Worm (Caenorhabditis elegans) whole organism, L3 larva: ENCODE measurements around the gene C11G10.1.

Source experiments
- ceh-28 ChIP-seq: fragments of 150-350 bp; optimal IDR thresholded peaks from 2 replicates; lab custom pipeline; 2014; ENCODE audit warnings: missing biosample characterization, missing genetic modification reagents, missing genetic modification characterization
- elt-1 ChIP-seq: fragments of 150-350 bp; optimal IDR thresholded peaks from 2 replicates; lab custom pipeline; 2014; ENCODE audit warnings: missing biosample characterization, missing genetic modification characterization
- fkh-10 ChIP-seq: sonication (generic microtip); optimal IDR thresholded peaks from 2 replicates; lab custom pipeline; 2017; ENCODE audit warnings: missing biosample characterization, missing genetic modification reagents, missing genetic modification characterization
- mdl-1 ChIP-seq: fragments of 150-350 bp; optimal IDR thresholded peaks from 2 replicates; lab custom pipeline; 2014; ENCODE audit warnings: missing biosample characterization, missing genetic modification characterization
- nhr-12 ChIP-seq: fragments of 150-350 bp; optimal IDR thresholded peaks from 2 replicates; lab custom pipeline; 2014; ENCODE audit warnings: missing biosample characterization, missing genetic modification characterization
- sea-2 ChIP-seq: fragments of 150-350 bp; sonication (generic microtip); optimal IDR thresholded peaks from 4 replicates; lab custom pipeline; 2014; ENCODE audit warnings: missing biosample characterization, missing genetic modification reagents, missing genetic modification characterization

DNA sequence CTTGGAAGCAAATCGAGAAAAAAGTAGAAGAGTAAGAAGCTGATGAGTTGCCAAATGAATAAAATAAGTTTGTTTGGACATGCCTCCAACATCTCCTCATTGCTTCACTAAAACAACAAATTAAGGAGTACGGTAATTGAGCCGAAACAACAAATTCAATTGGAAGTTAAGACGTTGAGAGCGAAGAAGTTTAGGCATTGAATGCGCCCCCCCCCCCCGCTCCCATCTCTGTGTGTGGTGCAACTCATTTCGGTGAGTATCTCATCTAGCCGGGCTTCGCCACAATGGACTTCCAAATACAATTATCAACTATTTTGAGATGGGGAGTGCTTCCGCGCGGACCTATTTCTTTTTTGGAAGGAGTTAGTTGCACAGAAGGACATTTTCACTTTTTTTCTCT, 3.5 kb downstream of the C11G10.1 start:
- TF ChIP-seq nhr-12 (tag; lab: Kevin White, UChicago) (no peak), sea-2 (GFP tag; lab: Kevin White, UChicago) (no peak), fkh-10 (GFP tag; lab: Kevin White, UChicago) (no peak), mdl-1 (tag; lab: Kevin White, UChicago) (no peak), ceh-28 (tag; lab: Kevin White, UChicago) (no peak), elt-1 (tag; lab: Kevin White, UChicago) (no peak)
